Fruit fly (Drosophila melanogaster): ENCODE data around the gene CG32199.

DNA sequence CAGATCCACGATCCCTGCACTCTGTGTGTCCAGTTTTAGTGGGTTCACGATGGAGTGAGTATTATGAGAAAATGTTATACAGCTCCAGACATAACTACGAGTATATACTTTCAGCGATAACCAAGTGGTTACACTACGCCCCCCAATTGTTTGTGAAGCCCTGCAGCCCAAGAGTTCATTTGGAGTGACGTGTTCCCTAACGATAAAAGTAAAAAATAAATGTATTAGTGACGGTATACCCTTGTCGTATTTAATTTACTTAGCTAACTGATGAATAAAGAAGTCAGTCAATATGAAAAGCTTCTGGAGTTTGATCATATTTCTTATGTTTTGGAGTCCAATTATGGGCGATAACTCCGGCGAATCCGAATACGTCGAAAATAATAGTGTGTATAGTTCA lies 4.5 kb upstream of the CG32199 start, which contains the start of gene CG18231:
- TF ChIP-seq CTCF (optimal IDR thresholded peaks at IDR 0.05) = no peak
- TF ChIP-seq CG8478 (optimal IDR thresholded peaks at IDR 0.05) = no peak
